Worm (Caenorhabditis elegans) whole organism, young adult: ENCODE results near the gene srv-9.
A peak's percentile ranks its signal among the peaks of the same experiment; 100 is the strongest.

Source experiments
- B0035.1 ChIP-seq: sonication (generic microtip); optimal IDR thresholded peaks from 2 replicates; lab custom pipeline; 2016; ENCODE audit warnings: missing genetic modification characterization, mild to moderate bottlenecking, missing compliant biosample characterization, missing genotype, missing genetic modification reagents
- B0261.1 ChIP-seq: sonication (generic microtip); optimal IDR thresholded peaks from 2 replicates; lab custom pipeline; 2016; ENCODE audit warnings: mild to moderate bottlenecking, missing genetic modification characterization, moderate library complexity, missing compliant biosample characterization
- B0336.3 ChIP-seq: fragments of 200-800 bp; sonication (Bioruptor generic); IDR thresholded peaks from 2 replicates; pipeline ENCODE4 v1.3.6; 2022; ENCODE audit warnings: missing genetic modification characterization, missing compliant biosample characterization
- C17E4.6 ChIP-seq: fragments of 200-800 bp; sonication (Bioruptor generic); IDR thresholded peaks from 2 replicates; pipeline ENCODE4 v1.3.6; 2022; ENCODE audit warnings: missing genetic modification reagents, missing genetic modification characterization, missing compliant biosample characterization
- F39B2.1 ChIP-seq: fragments of 200-800 bp; sonication (Bioruptor generic); IDR thresholded peaks from 2 replicates; pipeline ENCODE4 v1.3.6; 2022; ENCODE audit warnings: missing genetic modification reagents, missing genetic modification characterization, missing compliant biosample characterization
- F49E8.2 ChIP-seq: sonication (generic microtip); optimal IDR thresholded peaks from 3 replicates; lab custom pipeline; 2017; ENCODE audit warnings: missing genetic modification characterization, mild to moderate bottlenecking, missing compliant biosample characterization, antibody characterized with exemption, moderate library complexity; ENCODE audit not compliant: insufficient read depth
- F57A8.1 ChIP-seq: fragments of 200-800 bp; sonication (Bioruptor generic); optimal IDR thresholded peaks from 2 replicates; lab custom pipeline; 2018; ENCODE audit warnings: mild to moderate bottlenecking, missing genetic modification characterization, moderate library complexity, missing compliant biosample characterization
- K11D2.4 ChIP-seq: fragments of 200-800 bp; sonication (Bioruptor generic); IDR thresholded peaks from 2 replicates; pipeline ENCODE4 v1.3.6; 2022; ENCODE audit warnings: missing genetic modification reagents, missing genetic modification characterization, missing compliant biosample characterization
- T26A5.8 ChIP-seq: sonication (generic microtip); optimal IDR thresholded peaks from 2 replicates; lab custom pipeline; 2016; ENCODE audit warnings: missing genetic modification characterization, missing compliant biosample characterization
- Y53G8AR.9 ChIP-seq: fragments of 200-800 bp; sonication (Bioruptor generic); conservative IDR thresholded peaks from 2 replicates; pipeline ENCODE4 v1.3.6; 2022; ENCODE audit warnings: missing genetic modification reagents, missing genetic modification characterization, missing compliant biosample characterization
- Y79H2A.3 ChIP-seq: fragments of 200-800 bp; sonication (Bioruptor generic); conservative IDR thresholded peaks from 2 replicates; pipeline ENCODE4 v1.3.6; 2022; ENCODE audit warnings: missing genetic modification reagents, missing genetic modification characterization, missing compliant biosample characterization
- Y95B8A.8 ChIP-seq: fragments of 200-800 bp; sonication (Bioruptor generic); IDR thresholded peaks from 2 replicates; pipeline ENCODE4 v1.3.6; 2022; ENCODE audit warnings: missing genetic modification reagents, missing genetic modification characterization, missing compliant biosample characterization
- ZK185.1 ChIP-seq: sonication (generic microtip); optimal IDR thresholded peaks from 2 replicates; lab custom pipeline; 2016; ENCODE audit warnings: mild to moderate bottlenecking, missing genetic modification characterization, missing compliant biosample characterization; ENCODE audit not compliant: poor library complexity, severe bottlenecking
- aptf-2 ChIP-seq: fragments of 200-800 bp; sonication (Bioruptor generic); conservative IDR thresholded peaks from 2 replicates; pipeline ENCODE4 v1.3.6; 2022; ENCODE audit warnings: missing genetic modification reagents, missing genetic modification characterization, missing compliant biosample characterization
- athp-1 ChIP-seq: sonication (generic microtip); optimal IDR thresholded peaks from 2 replicates; lab custom pipeline; 2017; ENCODE audit warnings: mild to moderate bottlenecking, missing genetic modification characterization, missing compliant biosample characterization
- attf-3 ChIP-seq: fragments of 200-800 bp; sonication (Bioruptor generic); conservative IDR thresholded peaks from 2 replicates; pipeline ENCODE4 v1.3.6; 2022; ENCODE audit warnings: missing genetic modification reagents, missing genetic modification characterization, missing compliant biosample characterization
- bed-1 ChIP-seq: fragments of 200-800 bp; sonication (Bioruptor generic); IDR thresholded peaks from 2 replicates; pipeline ENCODE4 v1.3.6; 2022; ENCODE audit warnings: missing genetic modification reagents, missing genetic modification characterization, missing compliant biosample characterization
- bed-2 ChIP-seq: fragments of 200-800 bp; sonication (Bioruptor generic); IDR thresholded peaks from 2 replicates; pipeline ENCODE4 v1.3.6; 2022; ENCODE audit warnings: missing genetic modification reagents, missing genetic modification characterization, missing compliant biosample characterization
- ccch-3 ChIP-seq: fragments of 200-800 bp; sonication (Bioruptor generic); optimal IDR thresholded peaks from 2 replicates; lab custom pipeline; 2018; ENCODE audit warnings: mild to moderate bottlenecking, missing genetic modification characterization, missing compliant biosample characterization
- ceh-79 ChIP-seq: sonication (generic microtip); optimal IDR thresholded peaks from 2 replicates; lab custom pipeline; 2017; ENCODE audit warnings: mild to moderate bottlenecking, missing genetic modification characterization, missing compliant biosample characterization
- chd-7 ChIP-seq: sonication (generic microtip); optimal IDR thresholded peaks from 2 replicates; lab custom pipeline; 2016; ENCODE audit warnings: mild to moderate bottlenecking, missing genetic modification characterization, moderate library complexity, missing compliant biosample characterization
- dpff-1 ChIP-seq: sonication (generic microtip); optimal IDR thresholded peaks from 2 replicates; lab custom pipeline; 2017; ENCODE audit warnings: mild to moderate bottlenecking, missing genetic modification characterization, missing compliant biosample characterization
- egl-18 ChIP-seq: fragments of 200-800 bp; sonication (Bioruptor generic); IDR thresholded peaks from 2 replicates; pipeline ENCODE4 v1.3.6; 2022; ENCODE audit warnings: missing genetic modification reagents, missing genetic modification characterization, missing compliant biosample characterization
- ekl-4 ChIP-seq: fragments of 200-800 bp; sonication (Bioruptor generic); IDR thresholded peaks from 2 replicates; pipeline ENCODE4 v1.3.6; 2022; ENCODE audit warnings: missing genetic modification reagents, missing genetic modification characterization, missing compliant biosample characterization
- him-1 ChIP-seq: sonication (generic microtip); optimal IDR thresholded peaks from 2 replicates; lab custom pipeline; 2016; ENCODE audit warnings: missing genotype, missing genetic modification reagents, missing genetic modification characterization, missing compliant biosample characterization
- hrde-1 ChIP-seq: sonication (generic microtip); optimal IDR thresholded peaks from 2 replicates; lab custom pipeline; 2016; ENCODE audit warnings: missing genetic modification characterization, mild to moderate bottlenecking, missing compliant biosample characterization, moderate library complexity, missing genotype, missing genetic modification reagents, borderline replicate concordance
- let-526 ChIP-seq: fragments of 200-800 bp; sonication (Bioruptor generic); IDR thresholded peaks from 2 replicates; pipeline ENCODE4 v1.3.6; 2022; ENCODE audit warnings: missing genetic modification reagents, missing genetic modification characterization, missing compliant biosample characterization
- lin-35 ChIP-seq, 3 experiments: fragments of 150-350 bp in 2 of 3; sonication (generic microtip) in 1 of 3; optimal IDR thresholded peaks; 2 replicates each; lab custom pipeline; 2014 to 2018; ENCODE audit warnings: missing biosample characterization in 3 of 3, missing genetic modification characterization in 3 of 3, missing genetic modification reagents in 3 of 3
- lsl-1 ChIP-seq: fragments of 200-800 bp; sonication (Bioruptor generic); optimal IDR thresholded peaks from 2 replicates; lab custom pipeline; 2018; ENCODE audit warnings: mild to moderate bottlenecking, missing genetic modification characterization, moderate library complexity, missing compliant biosample characterization
- madf-6 ChIP-seq: fragments of 200-800 bp; sonication (Bioruptor generic); IDR thresholded peaks from 2 replicates; pipeline ENCODE4 v1.3.6; 2022; ENCODE audit warnings: missing genetic modification reagents, missing genetic modification characterization, missing compliant biosample characterization
- madf-8 ChIP-seq: fragments of 200-800 bp; sonication (Bioruptor generic); conservative IDR thresholded peaks from 2 replicates; pipeline ENCODE4 v1.3.6; 2022; ENCODE audit warnings: missing genetic modification reagents, missing genetic modification characterization, missing compliant biosample characterization
- mxl-1 ChIP-seq: sonication (generic microtip); optimal IDR thresholded peaks from 2 replicates; lab custom pipeline; 2016; ENCODE audit warnings: missing genetic modification characterization, missing compliant biosample characterization
- nfyb-1 ChIP-seq: fragments of 200-800 bp; sonication (Bioruptor generic); IDR thresholded peaks from 2 replicates; pipeline ENCODE4 v1.3.6; 2022; ENCODE audit warnings: missing genetic modification reagents, missing genetic modification characterization, missing compliant biosample characterization
- nhr-120 ChIP-seq: fragments of 200-800 bp; sonication (Bioruptor generic); IDR thresholded peaks from 2 replicates; pipeline ENCODE4 v1.3.6; 2022; ENCODE audit warnings: missing genetic modification characterization, missing compliant biosample characterization
- nhr-27 ChIP-seq: fragments of 200-800 bp; sonication (Bioruptor generic); optimal IDR thresholded peaks from 2 replicates; lab custom pipeline; 2018; ENCODE audit warnings: mild to moderate bottlenecking, missing genetic modification characterization, moderate library complexity, missing compliant biosample characterization
- nhr-80 ChIP-seq: sonication (generic microtip); optimal IDR thresholded peaks from 2 replicates; lab custom pipeline; 2016; ENCODE audit warnings: missing genetic modification characterization, missing compliant biosample characterization
- nhr-90 ChIP-seq: sonication (generic microtip); optimal IDR thresholded peaks from 2 replicates; lab custom pipeline; 2016; ENCODE audit warnings: missing genotype, mild to moderate bottlenecking, missing genetic modification characterization, missing compliant biosample characterization
- rcor-1 ChIP-seq: fragments of 200-800 bp; sonication (Bioruptor generic); IDR thresholded peaks from 2 replicates; pipeline ENCODE4 v1.3.6; 2022; ENCODE audit warnings: missing genetic modification reagents, missing genetic modification characterization, missing compliant biosample characterization
- sea-2 ChIP-seq: fragments of 200-800 bp; sonication (Bioruptor generic); IDR thresholded peaks from 2 replicates; pipeline ENCODE4 v1.3.6; 2022; ENCODE audit warnings: missing genetic modification characterization, missing compliant biosample characterization
- snpc-4 ChIP-seq, 5 experiments: fragments of 150-350 bp in 1 of 5; sonication (generic microtip) in 4 of 5; optimal IDR thresholded peaks; 2 replicates each; lab custom pipeline; 2014 to 2018; ENCODE audit warnings: missing genetic modification characterization in 5 of 5, missing biosample characterization in 3 of 5, antibody characterized with exemption in 2 of 5, mild to moderate bottlenecking in 2 of 5, missing compliant biosample characterization in 2 of 5, missing genotype in 2 of 5, moderate library complexity in 2 of 5, missing genetic modification reagents in 1 of 5
- somi-1 ChIP-seq: fragments of 200-800 bp; sonication (Bioruptor generic); optimal IDR thresholded peaks from 2 replicates; lab custom pipeline; 2018; ENCODE audit warnings: mild to moderate bottlenecking, missing genetic modification characterization, missing compliant biosample characterization
- zfh-2 ChIP-seq: fragments of 200-800 bp; sonication (Bioruptor generic); conservative IDR thresholded peaks from 2 replicates; pipeline ENCODE4 v1.3.6; 2022; ENCODE audit warnings: missing genetic modification reagents, missing genetic modification characterization, missing compliant biosample characterization
- zim-3 ChIP-seq: sonication (generic microtip); optimal IDR thresholded peaks from 2 replicates; lab custom pipeline; 2017; ENCODE audit warnings: mild to moderate bottlenecking, missing genetic modification characterization, moderate library complexity, missing compliant biosample characterization
- ztf-22 ChIP-seq: fragments of 200-800 bp; sonication (Bioruptor generic); optimal IDR thresholded peaks from 2 replicates; lab custom pipeline; 2018; ENCODE audit warnings: mild to moderate bottlenecking, missing genetic modification characterization, moderate library complexity, missing compliant biosample characterization
- ztf-28 ChIP-seq: fragments of 200-800 bp; sonication (Bioruptor generic); IDR thresholded peaks from 2 replicates; pipeline ENCODE4 v1.3.6; 2022; ENCODE audit warnings: missing genetic modification reagents, missing genetic modification characterization, missing compliant biosample characterization

srv-9 gene

ce11 chrV:13410688-13411087 lies 12.3 kb downstream of the srv-9 start, which contains the start of gene F53F1.4:
Gene F53F1.4 (plus strand): TSS chrV:13411077.
- TF ChIP-seq ztf-28 (GFP tag; lab: Robert Waterston, UW) (0 out of 2 replicates have a peak, but pooled peaks have one; percentile 37), T26A5.8 (tag; lab: Kevin White, UChicago) (no peak)
- TF ChIP-seq, all 124 proteins: peak for 1

DNA sequence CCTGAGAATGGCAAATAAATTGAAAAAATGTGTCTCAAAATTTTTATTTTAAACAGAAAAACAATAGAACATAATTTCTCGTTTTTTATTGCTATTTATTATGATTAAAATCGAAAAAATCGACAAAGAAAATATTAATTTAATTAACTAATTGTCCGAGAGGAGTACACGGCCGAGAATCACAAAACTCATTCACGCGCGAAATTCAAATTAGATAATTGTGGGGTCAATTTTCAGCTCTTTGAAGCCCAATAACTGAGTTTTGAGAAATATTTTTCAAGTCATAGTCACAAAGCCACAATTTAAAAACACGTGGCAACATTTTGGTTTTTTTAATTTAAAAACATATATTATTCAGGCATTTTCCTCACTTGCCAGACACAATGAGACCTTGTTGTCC lies 13.9 kb downstream of the srv-9 start:
- TF ChIP-seq snpc-4 (GFP tag; optimal IDR thresholded peaks at IDR 0.05; lab: Kevin White, UChicago) (no peak), snpc-4 (tag; optimal IDR thresholded peaks at IDR 0.05; lab: Kevin White, UChicago) (no peak), zfh-2 (GFP tag; lab: Robert Waterston, UW) (no peak), rcor-1 (GFP tag; lab: Robert Waterston, UW) (no peak), madf-8 (peak; percentile 41; the same call in 1 of the 2 replicates), attf-3 (GFP tag; lab: Robert Waterston, UW) (0 out of 2 replicates have a peak, but pooled peaks have one; percentile 13), mxl-1 (tag; lab: Kevin White, UChicago) (no peak), ekl-4 (GFP tag; lab: Robert Waterston, UW) (no peak), ztf-22 (GFP tag; lab: Kevin White, UChicago) (no peak), B0336.3 (GFP tag; lab: Robert Waterston, UW) (no peak), madf-6 (no peak), C17E4.6 (GFP tag; lab: Robert Waterston, UW) (no peak), hrde-1 (tag; lab: Kevin White, UChicago) (no peak), B0035.1 (tag; lab: Kevin White, UChicago) (no peak), B0261.1 (tag; lab: Kevin White, UChicago) (no peak), dpff-1 (tag; lab: Kevin White, UChicago) (no peak), chd-7 (tag; lab: Kevin White, UChicago) (no peak), nhr-80 (tag; lab: Kevin White, UChicago) (no peak), him-1 (no peak), nhr-90 (tag; lab: Kevin White, UChicago) (no peak), Y53G8AR.9 (GFP tag; lab: Robert Waterston, UW) (no peak), let-526 (GFP tag; lab: Robert Waterston, UW) (no peak), egl-18 (GFP tag; lab: Robert Waterston, UW) (no peak), aptf-2 (GFP tag; lab: Robert Waterston, UW) (0 out of 2 replicates have a peak, but pooled peaks have one; percentile 23), F57A8.1 (no peak), sea-2 (no peak), bed-1 (GFP tag; lab: Robert Waterston, UW) (no peak), ccch-3 (no peak), F49E8.2 (tag; lab: Kevin White, UChicago) (no peak), zim-3 (no peak), athp-1 (tag; lab: Kevin White, UChicago) (no peak), lsl-1 (GFP tag; lab: Kevin White, UChicago) (peak; percentile 20), Y95B8A.8 (GFP tag; lab: Robert Waterston, UW) (no peak), nhr-120 (no peak), nfyb-1 (GFP tag; lab: Robert Waterston, UW) (no peak), ZK185.1 (tag; lab: Kevin White, UChicago) (peak; percentile 9), nhr-27 (tag; lab: Kevin White, UChicago) (no peak), K11D2.4 (GFP tag; lab: Robert Waterston, UW) (no peak), ztf-28 (GFP tag; lab: Robert Waterston, UW) (0 out of 2 replicates have a peak, but pooled peaks have one; percentile 11), lin-35 (GFP tag; optimal IDR thresholded peaks at IDR 0.05; lab: Kevin White, UChicago) (peak in 2 of 3 experiments; percentile 5 to 67), somi-1 (no peak), bed-2 (GFP tag; lab: Robert Waterston, UW) (no peak), Y79H2A.3 (GFP tag; lab: Robert Waterston, UW) (no peak), F39B2.1 (GFP tag; lab: Robert Waterston, UW) (no peak), ceh-79 (no peak)
